Worm (Caenorhabditis elegans) whole organism, L1 larva: ENCODE measurements around the gene T19C9.8.
A peak's percentile ranks its signal among the peaks of the same experiment; 100 is the strongest.

Experiments
- C04F5.9 ChIP-seq: sonication (generic microtip); optimal IDR thresholded peaks from 2 replicates; lab custom pipeline; 2016; ENCODE audit warnings: missing genetic modification characterization, missing compliant biosample characterization
- C16A3.4 ChIP-seq: fragments of 150-350 bp; optimal IDR thresholded peaks from 2 replicates; lab custom pipeline; 2014; ENCODE audit warnings: missing biosample characterization, missing genetic modification characterization
- ama-1 ChIP-seq: fragments of 150-350 bp; optimal IDR thresholded peaks from 2 replicates; lab custom pipeline; 2014
- blmp-1 ChIP-seq: fragments of 150-350 bp; optimal IDR thresholded peaks from 2 replicates; lab custom pipeline; 2014; ENCODE audit warnings: missing biosample characterization, missing genetic modification characterization
- ceh-63 ChIP-seq: fragments of 200-800 bp; sonication (Bioruptor generic); optimal IDR thresholded peaks from 2 replicates; lab custom pipeline; 2018; ENCODE audit warnings: mild to moderate bottlenecking, missing genetic modification characterization, missing compliant biosample characterization
- ces-1 ChIP-seq: fragments of 150-350 bp; optimal IDR thresholded peaks from 2 replicates; lab custom pipeline; 2014; ENCODE audit warnings: missing biosample characterization, missing genetic modification reagents, missing genetic modification characterization
- dpl-1 ChIP-seq, 3 experiments: fragments of 150-350 bp in 2 of 3; sonication (generic microtip) in 1 of 3; optimal IDR thresholded peaks; 2 replicates each; lab custom pipeline; 2014 to 2017; ENCODE audit warnings: missing biosample characterization in 3 of 3, missing genetic modification characterization in 3 of 3, missing genetic modification reagents in 3 of 3
- efl-1 ChIP-seq, 4 experiments: fragments of 150-350 bp; optimal IDR thresholded peaks in 3 of 4; peaks in 1 of 4; 1 replicate in 1 of 4; 2 replicates in 3 of 4; lab custom pipeline; 2014; ENCODE audit warnings: missing biosample characterization in 2 of 4, missing genetic modification characterization in 2 of 4, missing genetic modification reagents in 2 of 4
- egl-27 ChIP-seq, 2 experiments: fragments of 150-350 bp in 1 of 2; sonication (generic microtip); optimal IDR thresholded peaks; 3 replicates each; lab custom pipeline; 2017 to 2018; ENCODE audit warnings: missing biosample characterization in 2 of 2, missing genetic modification characterization in 2 of 2, missing genetic modification reagents in 2 of 2
- ets-5 ChIP-seq: fragments of 200-800 bp; sonication (Bioruptor generic); IDR thresholded peaks from 2 replicates; pipeline ENCODE4 v1.3.6; 2022; ENCODE audit warnings: missing genetic modification characterization, missing compliant biosample characterization
- fkh-8 ChIP-seq: sonication (generic microtip); optimal IDR thresholded peaks from 2 replicates; lab custom pipeline; 2016; ENCODE audit warnings: mild to moderate bottlenecking, missing genetic modification characterization, missing compliant biosample characterization
- grh-1 ChIP-seq: fragments of 200-800 bp; sonication (Bioruptor generic); IDR thresholded peaks from 2 replicates; pipeline ENCODE4 v1.3.6; 2022; ENCODE audit warnings: missing genetic modification reagents, missing genetic modification characterization, missing compliant biosample characterization
- lin-14 ChIP-seq: fragments of 200-800 bp; sonication (Bioruptor generic); optimal IDR thresholded peaks from 2 replicates; lab custom pipeline; 2018; ENCODE audit warnings: mild to moderate bottlenecking, missing genetic modification characterization, moderate library complexity, missing compliant biosample characterization
- lin-35 ChIP-seq, 2 experiments: fragments of 150-350 bp; optimal IDR thresholded peaks; 2 replicates each; lab custom pipeline; 2014; ENCODE audit warnings: missing biosample characterization in 2 of 2, missing genetic modification characterization in 2 of 2, missing genetic modification reagents in 2 of 2
- mab-9 ChIP-seq: fragments of 200-800 bp; sonication (Bioruptor generic); IDR thresholded peaks from 2 replicates; pipeline ENCODE4 v1.3.6; 2022; ENCODE audit warnings: missing genetic modification reagents, missing genetic modification characterization, missing compliant biosample characterization
- mdl-1 ChIP-seq, 2 experiments: fragments of 150-350 bp; optimal IDR thresholded peaks; 2 replicates each; lab custom pipeline; 2014 to 2017; ENCODE audit warnings: missing biosample characterization in 2 of 2, missing genetic modification characterization in 2 of 2, inconsistent platforms in 1 of 2
- mef-2 ChIP-seq: fragments of 150-350 bp; optimal IDR thresholded peaks from 2 replicates; lab custom pipeline; 2014; ENCODE audit warnings: missing biosample characterization, missing genetic modification characterization
- mep-1 ChIP-seq: fragments of 150-350 bp; optimal IDR thresholded peaks from 2 replicates; lab custom pipeline; 2014; ENCODE audit warnings: missing biosample characterization, missing genetic modification characterization
- nhr-20 ChIP-seq: sonication (generic microtip); optimal IDR thresholded peaks from 2 replicates; lab custom pipeline; 2016; ENCODE audit warnings: mild to moderate bottlenecking, missing genetic modification characterization, missing compliant biosample characterization
- nhr-28 ChIP-seq: fragments of 150-350 bp; optimal IDR thresholded peaks from 2 replicates; lab custom pipeline; 2014; ENCODE audit warnings: missing biosample characterization, missing genetic modification characterization
- nhr-47 ChIP-seq: sonication (generic microtip); optimal IDR thresholded peaks from 2 replicates; lab custom pipeline; 2016; ENCODE audit warnings: mild to moderate bottlenecking, missing genetic modification characterization, moderate library complexity, missing compliant biosample characterization
- nhr-71 ChIP-seq: sonication (generic microtip); optimal IDR thresholded peaks from 2 replicates; lab custom pipeline; 2016; ENCODE audit warnings: mild to moderate bottlenecking, missing genetic modification characterization, moderate library complexity, missing compliant biosample characterization
- nhr-76 ChIP-seq: sonication (generic microtip); optimal IDR thresholded peaks from 2 replicates; lab custom pipeline; 2017; ENCODE audit warnings: missing biosample characterization, missing genetic modification characterization
- nhr-85 ChIP-seq: sonication (generic microtip); peaks from one replicate; lab custom pipeline; 2016; ENCODE audit warnings: missing genetic modification characterization, inconsistent platforms, missing compliant biosample characterization
- pag-3 ChIP-seq: sonication (generic microtip); optimal IDR thresholded peaks from 2 replicates; lab custom pipeline; 2017; ENCODE audit warnings: missing genetic modification characterization, mild to moderate bottlenecking, missing compliant biosample characterization, antibody characterized with exemption, borderline replicate concordance; ENCODE audit not compliant: insufficient read depth
- pax-3 ChIP-seq: fragments of 200-800 bp; sonication (Bioruptor generic); optimal IDR thresholded peaks from 2 replicates; lab custom pipeline; 2018; ENCODE audit warnings: mild to moderate bottlenecking, missing genetic modification characterization, moderate library complexity, missing compliant biosample characterization
- pqm-1 ChIP-seq: sonication (generic microtip); optimal IDR thresholded peaks from 3 replicates; lab custom pipeline; 2017; ENCODE audit warnings: missing biosample characterization, missing genetic modification characterization
- sptf-1 ChIP-seq: fragments of 150-350 bp; optimal IDR thresholded peaks from 2 replicates; lab custom pipeline; 2014; ENCODE audit warnings: missing biosample characterization, missing genetic modification characterization
- tbx-2 ChIP-seq: sonication (generic microtip); optimal IDR thresholded peaks from 2 replicates; lab custom pipeline; 2016; ENCODE audit warnings: missing genetic modification characterization, missing compliant biosample characterization
- tlp-1 ChIP-seq: fragments of 150-350 bp; optimal IDR thresholded peaks from 2 replicates; lab custom pipeline; 2014; ENCODE audit warnings: missing biosample characterization, missing genetic modification characterization
- unc-130 ChIP-seq: fragments of 150-350 bp; optimal IDR thresholded peaks from 2 replicates; lab custom pipeline; 2017; ENCODE audit warnings: missing biosample characterization, missing genetic modification characterization, inconsistent platforms
- unc-30 ChIP-seq: sonication (generic microtip); optimal IDR thresholded peaks from 2 replicates; lab custom pipeline; 2017; ENCODE audit warnings: missing biosample characterization, missing genetic modification characterization
- unc-62 ChIP-seq: fragments of 150-350 bp; optimal IDR thresholded peaks from 2 replicates; lab custom pipeline; 2014; ENCODE audit warnings: missing biosample characterization, missing genetic modification reagents, missing genetic modification characterization
- vab-15 ChIP-seq: sonication (generic microtip); optimal IDR thresholded peaks from 2 replicates; lab custom pipeline; 2017; ENCODE audit warnings: missing genotype, mild to moderate bottlenecking, missing genetic modification characterization, missing compliant biosample characterization
- zip-4 ChIP-seq: fragments of 200-800 bp; sonication (Bioruptor generic); optimal IDR thresholded peaks from 2 replicates; lab custom pipeline; 2018; ENCODE audit warnings: mild to moderate bottlenecking, missing genetic modification characterization, moderate library complexity, missing compliant biosample characterization
- ztf-4 ChIP-seq: fragments of 150-350 bp; optimal IDR thresholded peaks from 2 replicates; lab custom pipeline; 2014; ENCODE audit warnings: missing biosample characterization, missing genetic modification characterization

The T19C9.8 gene

ce11 chrV:17223305-17223704 lies 15.6 kb upstream of the T19C9.8 start, which contains the start of gene srh-252:
Gene srh-252 (minus strand): TSS chrV:17223405.
- TF ChIP-seq C16A3.4: no peak
- TF ChIP-seq nhr-28 (tag; lab: Kevin White, UChicago): no peak
- TF ChIP-seq mef-2: no peak
- TF ChIP-seq pag-3: no peak
- no peak for TF ChIP-seq ets-5 (GFP tag; lab: Robert Waterston, UW)
- no peak for TF ChIP-seq unc-130 (tag; lab: Kevin White, UChicago)
- no peak for TF ChIP-seq grh-1 (GFP tag; lab: Robert Waterston, UW)
- no peak for TF ChIP-seq sptf-1

DNA sequence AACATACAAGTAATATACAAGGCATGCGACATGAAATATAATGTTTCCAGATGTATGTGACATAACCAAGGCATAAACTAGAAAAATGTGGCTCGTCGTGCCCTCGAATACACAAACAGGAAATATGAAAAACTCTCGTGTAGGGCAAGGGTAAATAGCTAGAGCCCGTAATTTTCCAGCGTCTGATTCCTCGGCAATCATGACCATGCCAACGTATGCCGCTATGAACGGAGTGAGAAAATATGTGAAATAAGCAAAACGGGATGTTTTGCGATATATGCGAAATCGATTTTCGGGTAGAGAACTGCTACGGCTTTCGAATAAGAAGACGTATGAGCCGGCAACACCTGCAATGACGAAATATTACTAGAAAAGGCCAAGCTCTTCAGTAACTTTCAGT lies 13.5 kb upstream of the T19C9.8 start, which contains the start of gene scl-25:
Gene scl-25, plus strand, starts transcription at position 301 of the 400 bp plus-strand sequence.
- TF ChIP-seq efl-1 (optimal IDR thresholded peaks at IDR 0.05; lab: Kevin White, UChicago) (no peak), efl-1 (GFP tag; optimal IDR thresholded peaks at IDR 0.05 in 1 of 2; lab: Kevin White, UChicago) (peak in 1 of 2 experiments; percentile 68), mdl-1 (tag; optimal IDR thresholded peaks at IDR 0.05; lab: Kevin White, UChicago) (no peak)

DNA sequence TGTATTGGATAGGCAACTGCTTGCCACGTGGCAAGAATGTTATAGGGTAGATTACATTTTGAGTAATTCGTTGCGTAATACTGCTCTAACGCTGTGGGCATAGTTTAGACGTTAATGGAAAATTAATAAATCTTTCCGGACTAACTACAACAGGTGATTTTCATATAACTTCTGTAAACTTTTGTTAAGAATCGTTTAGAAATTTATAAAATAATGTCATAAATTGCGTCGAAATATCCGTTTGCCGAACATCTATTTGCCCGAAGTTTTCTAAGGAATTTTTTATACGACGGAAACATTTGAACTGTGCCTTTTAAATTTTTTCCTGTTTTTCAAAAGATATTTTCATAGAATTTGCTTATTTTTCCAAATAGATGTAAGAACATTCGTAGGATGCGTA lies 12.8 kb upstream of the T19C9.8 start, which contains the start of gene srh-112:
Gene srh-112, minus strand, starts transcription at position 101 of the 400 bp plus-strand sequence.
- no peak for TF ChIP-seq mab-9 (GFP tag; lab: Robert Waterston, UW)
- no peak for TF ChIP-seq ces-1 (GFP tag; lab: Kevin White, UChicago)
- no peak for TF ChIP-seq unc-62 (GFP tag; lab: Kevin White, UChicago)
- TF ChIP-seq C04F5.9 (tag; lab: Kevin White, UChicago): no peak
- no peak for TF ChIP-seq lin-35 (GFP tag; optimal IDR thresholded peaks at IDR 0.05; lab: Kevin White, UChicago)
- TF ChIP-seq mdl-1 (tag; optimal IDR thresholded peaks at IDR 0.05; lab: Kevin White, UChicago): no peak
- TF ChIP-seq ama-1 (lab: Kevin White, UChicago): no peak
- TF ChIP-seq dpl-1 (GFP tag; optimal IDR thresholded peaks at IDR 0.05; lab: Kevin White, UChicago): no peak
- no peak for TF ChIP-seq pqm-1 (tag; lab: Kevin White, UChicago)

DNA sequence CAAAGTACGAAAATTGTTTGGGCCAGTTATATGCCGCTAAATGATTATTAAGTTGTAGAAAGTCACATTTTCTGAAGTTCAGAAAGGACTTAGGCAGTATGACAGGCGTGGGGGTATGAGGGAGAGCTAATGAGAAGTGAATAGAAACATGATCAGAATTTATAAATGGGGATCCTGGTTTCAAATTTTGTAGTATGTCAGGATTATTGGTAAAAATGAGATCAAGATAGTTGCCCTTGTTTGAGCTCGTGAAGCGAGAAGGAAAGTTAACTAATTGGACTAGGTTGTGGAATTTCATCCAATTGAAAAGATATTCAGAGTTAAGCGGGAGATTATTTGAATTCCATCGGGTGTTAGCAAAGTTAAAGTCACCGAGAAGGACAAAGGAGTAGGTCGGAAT lies 6.5 kb upstream of the T19C9.8 start:
- TF ChIP-seq ets-5 (GFP tag; lab: Robert Waterston, UW): no peak
- no peak for TF ChIP-seq blmp-1 (tag; lab: Kevin White, UChicago)
- TF ChIP-seq egl-27 (tag; optimal IDR thresholded peaks at IDR 0.05; lab: Kevin White, UChicago): no peak
- TF ChIP-seq tlp-1: no peak
- no peak for TF ChIP-seq lin-35 (GFP tag; optimal IDR thresholded peaks at IDR 0.05; lab: Kevin White, UChicago)
- TF ChIP-seq pqm-1 (tag; lab: Kevin White, UChicago): no peak
- TF ChIP-seq fkh-8 (tag; lab: Kevin White, UChicago): no peak
- no peak for TF ChIP-seq ceh-63
- TF ChIP-seq unc-30 (tag; lab: Kevin White, UChicago): no peak
- TF ChIP-seq sptf-1: no peak
- TF ChIP-seq ztf-4 (tag; lab: Kevin White, UChicago): no peak
- no peak for TF ChIP-seq nhr-85 (tag; lab: Kevin White, UChicago)
- no peak for TF ChIP-seq nhr-47
- no peak for TF ChIP-seq nhr-76 (tag; lab: Kevin White, UChicago)
- TF ChIP-seq dpl-1 (GFP tag; optimal IDR thresholded peaks at IDR 0.05; lab: Kevin White, UChicago): no peak
- no peak for TF ChIP-seq zip-4 (GFP tag; lab: Kevin White, UChicago)
- no peak for TF ChIP-seq vab-15 (tag; lab: Kevin White, UChicago)
- no peak for TF ChIP-seq mep-1 (tag; lab: Kevin White, UChicago)
- TF ChIP-seq nhr-71 (tag; lab: Kevin White, UChicago): no peak

- TF ChIP-seq mab-9 (GFP tag; lab: Robert Waterston, UW) (no peak), nhr-20 (tag; lab: Kevin White, UChicago) (no peak), nhr-85 (tag; lab: Kevin White, UChicago) (peak; percentile 28), ama-1 (lab: Kevin White, UChicago) (no peak), pax-3 (tag; lab: Kevin White, UChicago) (no peak), lin-14 (GFP tag; lab: Kevin White, UChicago) (peak; percentile 40), tbx-2 (tag; lab: Kevin White, UChicago) (no peak)
Measured at ce11 chrV:17236345-17236744, 2.6 kb upstream of the T19C9.8 start, which contains the start of gene T19C9.10. Gene T19C9.10 (plus strand): TSS chrV:17236592.
